Worm (Caenorhabditis elegans) whole organism, mixed stage, embryonic: ENCODE results near the gene elo-6.

ENCODE experiments used
- cnd-1 ChIP-seq: fragments of 200-800 bp; sonication (Bioruptor generic); optimal IDR thresholded peaks from 2 replicates; lab custom pipeline; 2018; ENCODE audit warnings: mild to moderate bottlenecking, missing genetic modification characterization, missing compliant biosample characterization
- lin-13 ChIP-seq: fragments of 150-350 bp; optimal IDR thresholded peaks from 2 replicates; lab custom pipeline; 2014; ENCODE audit warnings: missing biosample characterization, missing genetic modification characterization
- lin-32 ChIP-seq: fragments of 200-800 bp; sonication (Bioruptor generic); optimal IDR thresholded peaks from 2 replicates; lab custom pipeline; 2018; ENCODE audit warnings: mild to moderate bottlenecking, missing genetic modification characterization, missing compliant biosample characterization
- lsy-2 ChIP-seq: fragments of 150-350 bp; optimal IDR thresholded peaks from 2 replicates; lab custom pipeline; 2014; ENCODE audit warnings: missing biosample characterization, missing genetic modification characterization
- mep-1 ChIP-seq: fragments of 150-350 bp; optimal IDR thresholded peaks from 2 replicates; lab custom pipeline; 2017; ENCODE audit warnings: missing biosample characterization, missing genetic modification reagents, missing genetic modification characterization, inconsistent platforms
- nhr-2 ChIP-seq: fragments of 150-350 bp; optimal IDR thresholded peaks from 2 replicates; lab custom pipeline; 2014; ENCODE audit warnings: missing biosample characterization, missing genetic modification characterization
- nhr-237 ChIP-seq: fragments of 150-350 bp; optimal IDR thresholded peaks from 2 replicates; lab custom pipeline; 2014; ENCODE audit warnings: missing biosample characterization, missing genetic modification characterization
- nhr-28 ChIP-seq: fragments of 150-350 bp; optimal IDR thresholded peaks from 2 replicates; lab custom pipeline; 2014; ENCODE audit warnings: missing biosample characterization, missing genetic modification characterization
- pha-4 ChIP-seq: fragments of 150-350 bp; optimal IDR thresholded peaks from 2 replicates; lab custom pipeline; 2018; ENCODE audit warnings: missing biosample characterization, missing genetic modification reagents, missing genetic modification characterization
- unc-62 ChIP-seq: fragments of 150-350 bp; optimal IDR thresholded peaks from 2 replicates; lab custom pipeline; 2014; ENCODE audit warnings: missing biosample characterization, missing genetic modification reagents, missing genetic modification characterization
- ztf-11 ChIP-seq: fragments of 150-350 bp; optimal IDR thresholded peaks from 2 replicates; lab custom pipeline; 2014; ENCODE audit warnings: missing biosample characterization, missing genetic modification characterization

DNA sequence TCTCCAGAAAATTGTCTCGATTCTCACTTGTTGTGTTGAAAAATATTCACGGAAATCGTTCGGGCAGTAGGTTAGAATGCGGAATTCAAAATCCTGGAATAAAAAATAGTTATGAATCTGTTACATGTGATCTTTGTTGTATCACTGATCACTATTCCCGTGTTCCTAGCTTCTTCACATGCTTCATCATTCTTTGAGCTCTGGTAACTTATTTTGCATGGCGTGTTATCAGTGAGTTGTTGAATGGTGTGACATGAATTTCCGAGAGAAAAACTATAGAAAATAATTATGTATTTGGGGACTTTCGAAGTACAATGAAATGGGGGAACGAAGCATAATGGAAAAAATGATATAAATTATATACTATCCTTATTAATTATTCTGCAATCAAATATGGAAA is 5.2 kb upstream of the elo-6 start:
- TF ChIP-seq mep-1 (tag; lab: Kevin White, UChicago), result no peak
- TF ChIP-seq nhr-237, result no peak
- no peak for TF ChIP-seq pha-4 (tag; lab: Kevin White, UChicago)
- no peak for TF ChIP-seq cnd-1 (tag; lab: Kevin White, UChicago)
- TF ChIP-seq lsy-2 (tag; lab: Kevin White, UChicago), result no peak
- no peak for TF ChIP-seq lin-13
- TF ChIP-seq nhr-2 (tag; lab: Kevin White, UChicago), result no peak
- no peak for TF ChIP-seq unc-62 (GFP tag; lab: Kevin White, UChicago)
- no peak for TF ChIP-seq nhr-28 (tag; lab: Kevin White, UChicago)
- no peak for TF ChIP-seq lin-32 (GFP tag; lab: Kevin White, UChicago)
- no peak for TF ChIP-seq ztf-11
